Worm (Caenorhabditis elegans) whole organism, late embryonic: Measurements from ENCODE around the gene C06A12.19.

Source experiments
- elt-2 ChIP-seq: sonication (generic microtip); optimal IDR thresholded peaks from 2 replicates; lab custom pipeline; 2016; ENCODE audit warnings: missing genetic modification reagents, missing genetic modification characterization, missing compliant biosample characterization
- pqm-1 ChIP-seq: sonication (generic microtip); optimal IDR thresholded peaks from 2 replicates; lab custom pipeline; 2016; ENCODE audit warnings: missing genetic modification characterization, missing compliant biosample characterization

- TF ChIP-seq pqm-1 (tag; lab: Kevin White, UChicago) (no peak), elt-2 (tag; lab: Kevin White, UChicago) (no peak)
These were observed at the start of gene C06A12.19 for ce11 chrIV:17440001-17440400.
